Worm (Caenorhabditis elegans): Measurements from ENCODE around the gene gcy-5.

The gcy-5 gene

DNA sequence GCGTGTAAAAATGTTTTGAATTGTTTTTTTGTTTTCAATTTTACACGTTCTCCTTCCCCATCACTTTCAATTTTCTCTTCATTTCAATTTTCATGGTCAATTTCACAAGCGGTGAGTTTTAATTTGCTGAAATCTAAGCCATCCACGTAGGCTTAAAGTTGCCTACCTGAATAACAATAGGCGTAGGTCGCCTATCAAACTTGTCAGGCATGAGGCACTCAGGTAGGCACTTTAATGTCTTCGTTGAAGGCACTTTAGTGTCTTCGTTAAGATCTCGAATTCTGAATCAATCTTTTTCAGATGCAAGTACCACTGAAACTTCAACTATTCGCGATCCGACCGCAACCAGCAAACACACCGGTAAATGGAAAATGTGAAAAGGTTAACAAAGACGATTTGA lies 6.7 kb downstream of the gcy-5 start, which contains the start of gene ZK970.8:
Gene ZK970.8 (plus strand): TSS at position 301 of the 400 bp plus-strand sequence.
- no peak for TF ChIP-seq F13H6.1 (tag; optimal IDR thresholded peaks at IDR 0.05)
- TF ChIP-seq fkh-6 (tag; optimal IDR thresholded peaks at IDR 0.05): no peak

DNA sequence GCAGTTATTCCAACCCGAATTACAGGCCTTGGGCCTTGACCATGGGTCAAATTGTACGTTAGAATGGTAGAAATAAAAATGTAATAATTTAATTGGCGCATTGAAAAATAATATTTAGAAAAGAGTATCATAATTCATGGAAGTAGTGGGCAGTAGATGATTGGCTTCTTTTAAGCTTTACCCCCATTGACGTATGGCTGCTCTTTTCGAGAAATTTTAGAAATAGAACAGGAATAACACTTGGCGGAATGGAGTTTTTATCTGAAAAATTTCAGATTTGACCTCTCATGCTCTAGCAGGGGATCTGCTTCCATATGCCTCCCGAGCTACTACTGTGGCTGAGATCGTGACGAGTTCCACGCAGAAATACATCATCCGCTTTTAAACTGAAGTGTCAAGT lies 7.3 kb downstream of the gcy-5 start, which contains the start of gene gcy-4:
Gene gcy-4 (minus strand): TSS at position 101 of the 400 bp plus-strand sequence.
- no peak for TF ChIP-seq unc-42 (tag; optimal IDR thresholded peaks at IDR 0.05)
- TF ChIP-seq pag-3 (tag; optimal IDR thresholded peaks at IDR 0.05; ENCODE audit: borderline replicate concordance): no peak
- TF ChIP-seq K09A11.1 (tag; optimal IDR thresholded peaks at IDR 0.05; ENCODE audit: insufficient read depth): no peak
- no peak for TF ChIP-seq ztf-16 (tag; optimal IDR thresholded peaks at IDR 0.05)
- no peak for TF ChIP-seq ceh-22 (tag; optimal IDR thresholded peaks at IDR 0.05)
- TF ChIP-seq T23F11.4 (GFP tag; optimal IDR thresholded peaks at IDR 0.05): no peak
- no peak for TF ChIP-seq ceh-6 (GFP tag; optimal IDR thresholded peaks at IDR 0.05)
- no peak for TF ChIP-seq sox-4 (tag; optimal IDR thresholded peaks at IDR 0.05)
- no peak for TF ChIP-seq fkh-10 (GFP tag; optimal IDR thresholded peaks at IDR 0.05)
- no peak for TF ChIP-seq eyg-1 (tag; optimal IDR thresholded peaks at IDR 0.05)
- TF ChIP-seq unc-86 (tag; optimal IDR thresholded peaks at IDR 0.05): no peak

DNA sequence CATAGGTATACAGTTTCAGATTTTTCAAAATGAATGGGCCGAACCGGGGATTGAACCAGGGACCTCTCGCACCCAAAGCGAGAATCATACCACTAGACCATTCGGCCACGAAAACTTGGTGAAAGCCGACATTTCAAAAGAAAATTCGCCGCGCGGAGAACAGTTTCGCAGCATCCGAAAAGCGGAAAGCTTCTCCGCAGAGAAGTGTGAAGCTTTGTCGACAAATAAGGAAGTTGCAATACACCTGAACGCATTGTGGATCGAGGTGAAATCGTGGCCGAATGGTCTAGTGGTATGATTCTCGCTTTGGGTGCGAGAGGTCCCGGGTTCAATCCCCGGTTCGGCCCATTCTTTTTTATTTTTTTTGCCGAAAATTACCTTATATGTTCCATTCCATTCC lies 11.3 kb downstream of the gcy-5 start:
- TF ChIP-seq ceh-45 (GFP tag; IDR thresholded peaks at IDR 0.05) (0 out of 2 replicates have a peak, but pooled peaks have one; percentile 8), gmeb-2 (tag; optimal IDR thresholded peaks at IDR 0.05) (peak; percentile 5)

DNA sequence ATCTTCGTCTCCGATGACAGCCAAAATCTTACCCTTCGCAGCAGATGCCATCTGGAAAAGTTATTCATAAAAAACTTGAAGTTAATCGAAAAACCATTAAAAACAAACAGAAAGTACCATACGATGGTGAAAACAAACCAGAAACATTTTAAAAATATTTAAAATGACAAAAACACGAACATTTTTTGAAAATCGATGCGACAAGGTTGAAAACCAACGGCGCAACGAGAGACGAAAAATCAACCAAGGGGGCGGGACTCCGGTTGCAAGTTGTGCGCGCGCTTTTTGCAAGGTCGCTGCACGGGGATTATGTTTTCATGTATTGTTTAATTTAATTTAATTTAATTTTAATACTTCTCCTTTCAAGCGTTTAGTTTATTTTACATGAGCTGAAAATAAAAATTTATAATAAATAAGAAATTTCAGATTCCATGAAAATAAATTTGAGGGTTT lies 12.3 kb downstream of the gcy-5 start, which contains the start of gene vha-9:
Gene vha-9 (minus strand): TSS at position 51 of the 453 bp plus-strand sequence.
- TF ChIP-seq ceh-19 (GFP tag; optimal IDR thresholded peaks at IDR 0.05) (no peak), nfya-1 (tag; optimal IDR thresholded peaks at IDR 0.05) (peak; percentile 51), lim-6 (tag; optimal IDR thresholded peaks at IDR 0.05) (no peak), ceh-2 (tag; optimal IDR thresholded peaks at IDR 0.05) (peak; percentile 17), syd-9 (tag; optimal IDR thresholded peaks at IDR 0.05) (no peak), ceh-45 (GFP tag; IDR thresholded peaks at IDR 0.05) (no peak), unc-86 (tag; optimal IDR thresholded peaks at IDR 0.05) (peak; percentile 2), ceh-31 (tag; optimal IDR thresholded peaks at IDR 0.05) (peak; percentile 51), ceh-48 (tag; optimal IDR thresholded peaks at IDR 0.05) (peak; percentile 31), ceh-14 (tag; optimal IDR thresholded peaks at IDR 0.05) (peak; percentile 51), lin-11 (tag; optimal IDR thresholded peaks at IDR 0.05) (peak; percentile 22), fkh-6 (tag; optimal IDR thresholded peaks at IDR 0.05) (no peak), ztf-16 (tag; optimal IDR thresholded peaks at IDR 0.05) (peak; percentile 7), ceh-9 (tag; optimal IDR thresholded peaks at IDR 0.05) (no peak), gmeb-2 (tag; optimal IDR thresholded peaks at IDR 0.05) (peak; percentile 25), K09A11.1 (tag; optimal IDR thresholded peaks at IDR 0.05; ENCODE audit: insufficient read depth) (no peak), fax-1 (tag; optimal IDR thresholded peaks at IDR 0.05) (peak; percentile 5), pros-1 (tag; optimal IDR thresholded peaks at IDR 0.05) (no peak), unc-42 (tag; optimal IDR thresholded peaks at IDR 0.05) (peak; percentile 78), pax-1 (tag; optimal IDR thresholded peaks at IDR 0.05) (peak; percentile 12), eyg-1 (tag; optimal IDR thresholded peaks at IDR 0.05) (no peak), nhr-11 (tag; optimal IDR thresholded peaks at IDR 0.05) (no peak), C38D4.7 (GFP tag; optimal IDR thresholded peaks at IDR 0.05) (no peak)

DNA sequence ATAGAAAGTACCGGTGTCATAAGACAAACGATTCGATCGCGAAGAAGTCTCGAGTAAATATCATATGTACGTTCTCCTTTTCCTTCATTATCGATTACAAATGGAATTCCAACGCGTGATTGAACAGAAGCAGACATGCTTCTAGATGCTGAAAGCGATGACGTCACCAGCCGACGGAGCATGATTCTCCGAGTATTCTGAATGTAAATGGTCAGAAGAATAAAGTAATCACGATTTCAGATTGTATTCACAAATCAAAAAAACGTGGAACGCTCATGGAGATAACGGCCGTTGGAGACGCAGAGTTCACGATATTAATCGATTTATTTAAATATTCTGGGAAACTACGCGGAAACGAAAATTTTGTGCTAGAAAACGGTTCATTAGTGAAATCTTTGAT lies 13.4 kb downstream of the gcy-5 start, which contains the start of gene clpp-1:
Gene clpp-1 (minus strand): TSS at position 197 of the 400 bp plus-strand sequence.
- TF ChIP-seq odd-2 (tag; optimal IDR thresholded peaks at IDR 0.05) (no peak), dmd-4 (tag; optimal IDR thresholded peaks at IDR 0.05; ENCODE audit: borderline replicate concordance) (no peak), pat-9 (tag; optimal IDR thresholded peaks at IDR 0.05) (no peak), sox-4 (tag; optimal IDR thresholded peaks at IDR 0.05) (no peak), lim-6 (tag; optimal IDR thresholded peaks at IDR 0.05) (no peak), ceh-31 (tag; optimal IDR thresholded peaks at IDR 0.05) (no peak), elt-2 (tag; optimal IDR thresholded peaks at IDR 0.05) (no peak)
